Worm (Caenorhabditis elegans): Measurements from ENCODE around the gene slc-25A18.2.
A peak's percentile ranks its signal among the peaks of the same experiment; 100 is the strongest.

The slc-25A18.2 gene

ce11 chrIV:7520841-7521240, 46.0 kb downstream of the slc-25A18.2 start:
- TF ChIP-seq lin-11 (tag; optimal IDR thresholded peaks at IDR 0.05) (no peak), ceh-45 (GFP tag; IDR thresholded peaks at IDR 0.05) (no peak)

ce11 chrIV:7521591-7521990, 46.8 kb downstream of the slc-25A18.2 start:
- no peak for TF ChIP-seq ceh-9 (tag; optimal IDR thresholded peaks at IDR 0.05)
- no peak for TF ChIP-seq Y22D7AL.16 (tag; optimal IDR thresholded peaks at IDR 0.05)
- peak; percentile 58 for TF ChIP-seq ref-2 (tag; optimal IDR thresholded peaks at IDR 0.05)
- no peak for TF ChIP-seq che-1 (tag; optimal IDR thresholded peaks at IDR 0.05)
- TF ChIP-seq K02D7.2 (tag; optimal IDR thresholded peaks at IDR 0.05) = no peak
- TF ChIP-seq unc-55 (GFP tag; optimal IDR thresholded peaks at IDR 0.05) = no peak
- no peak for TF ChIP-seq pat-9 (tag; optimal IDR thresholded peaks at IDR 0.05)
- no peak for TF ChIP-seq eyg-1 (tag; optimal IDR thresholded peaks at IDR 0.05)
- no peak for TF ChIP-seq pha-4 (tag; optimal IDR thresholded peaks at IDR 0.05)

ce11 chrIV:7523744-7524143, 48.9 kb downstream of the slc-25A18.2 start:
- no peak for TF ChIP-seq eyg-1 (tag; optimal IDR thresholded peaks at IDR 0.05)
- TF ChIP-seq ttx-3 (tag; optimal IDR thresholded peaks at IDR 0.05) = no peak
- no peak for TF ChIP-seq elt-2 (tag; optimal IDR thresholded peaks at IDR 0.05)
- TF ChIP-seq hlh-13 (GFP tag; optimal IDR thresholded peaks at IDR 0.05) = no peak
- TF ChIP-seq ceh-14 (tag; optimal IDR thresholded peaks at IDR 0.05) = no peak
- no peak for TF ChIP-seq dmd-4 (tag; optimal IDR thresholded peaks at IDR 0.05; ENCODE audit: borderline replicate concordance)
- no peak for TF ChIP-seq hlh-30 (tag; optimal IDR thresholded peaks at IDR 0.05; ENCODE audit: insufficient read depth)
- TF ChIP-seq hlh-6 (tag; optimal IDR thresholded peaks at IDR 0.05) = no peak
- TF ChIP-seq gmeb-2 (tag; optimal IDR thresholded peaks at IDR 0.05) = no peak
- no peak for TF ChIP-seq madf-2 (tag; optimal IDR thresholded peaks at IDR 0.05)
- TF ChIP-seq ama-1 (optimal IDR thresholded peaks at IDR 0.05) = no peak
- TF ChIP-seq tbx-7 (tag; optimal IDR thresholded peaks at IDR 0.05) = no peak
- TF ChIP-seq hlh-8 (tag; optimal IDR thresholded peaks at IDR 0.05) = no peak
- no peak for TF ChIP-seq ceh-45 (GFP tag; IDR thresholded peaks at IDR 0.05)
- TF ChIP-seq nhr-11 (tag; optimal IDR thresholded peaks at IDR 0.05) = no peak
- TF ChIP-seq mec-3 (tag; optimal IDR thresholded peaks at IDR 0.05; ENCODE audit: borderline replicate concordance) = no peak
